Fruit fly (Drosophila melanogaster) whole organism, embryonic: ENCODE results near the gene Scm.
A peak's percentile ranks its signal among the peaks of the same experiment; 100 is the strongest.

Experiments
- Antp ChIP-seq: fragments of 200-800 bp; sonication (Bioruptor generic); optimal IDR thresholded peaks from 3 replicates; lab custom pipeline; 2016; ENCODE audit warnings: missing biosample characterization, missing genetic modification characterization
- Asciz ChIP-seq: fragments of 200-800 bp; sonication (Bioruptor generic); optimal IDR thresholded peaks from 2 replicates; lab custom pipeline; 2017; ENCODE audit warnings: missing biosample characterization, mild to moderate bottlenecking, missing genetic modification characterization, missing genetic modification reagents
- CG11398 ChIP-seq: fragments of 200-800 bp; sonication (Bioruptor generic); optimal IDR thresholded peaks from 2 replicates; lab custom pipeline; 2016; ENCODE audit warnings: missing biosample characterization, missing genetic modification characterization
- CG11456 ChIP-seq: fragments of 200-800 bp; sonication (Bioruptor generic); IDR thresholded peaks from 3 replicates; pipeline ENCODE4 v1.3.6; 2022; ENCODE audit warnings: missing biosample characterization, missing genetic modification characterization
- CG14441 ChIP-seq: fragments of 200-800 bp; sonication (Bioruptor generic); IDR thresholded peaks from 2 replicates; pipeline ENCODE4 v1.3.6; 2022; ENCODE audit warnings: missing biosample characterization, missing genetic modification characterization
- CG14667 ChIP-seq: fragments of 200-800 bp; sonication (Bioruptor generic); IDR thresholded peaks from 2 replicates; pipeline ENCODE4 v1.3.6; 2022; ENCODE audit warnings: missing biosample characterization, missing genetic modification characterization
- CG15011 ChIP-seq: fragments of 200-800 bp; sonication (Bioruptor generic); optimal IDR thresholded peaks from 3 replicates; lab custom pipeline; 2018; ENCODE audit warnings: missing biosample characterization, mild to moderate bottlenecking, missing genetic modification characterization
- CG15601 ChIP-seq: fragments of 200-800 bp; sonication (Bioruptor generic); optimal IDR thresholded peaks from 3 replicates; lab custom pipeline; 2019; ENCODE audit warnings: missing biosample characterization, mild to moderate bottlenecking, missing genetic modification characterization, moderate library complexity
- CG1602 ChIP-seq: fragments of 200-800 bp; sonication (Bioruptor generic); optimal IDR thresholded peaks from 3 replicates; lab custom pipeline; 2016; ENCODE audit warnings: missing biosample characterization, missing genetic modification characterization
- CG1603 ChIP-seq: fragments of 200-800 bp; sonication (Bioruptor generic); optimal IDR thresholded peaks from 2 replicates; lab custom pipeline; 2019; ENCODE audit warnings: missing biosample characterization, mild to moderate bottlenecking, missing genetic modification characterization, moderate library complexity
- CG16779 ChIP-seq: fragments of 200-800 bp; sonication (Bioruptor generic); IDR thresholded peaks from 2 replicates; pipeline ENCODE4 v1.3.6; 2022; ENCODE audit warnings: missing biosample characterization, missing genetic modification characterization
- CG17359 ChIP-seq: fragments of 200-800 bp; sonication (Bioruptor generic); optimal IDR thresholded peaks from 3 replicates; lab custom pipeline; 2018; ENCODE audit warnings: missing biosample characterization, mild to moderate bottlenecking, missing genetic modification characterization, moderate library complexity
- CG30431 ChIP-seq: fragments of 200-800 bp; sonication (Bioruptor generic); optimal IDR thresholded peaks from 2 replicates; lab custom pipeline; 2017; ENCODE audit warnings: missing biosample characterization, missing genetic modification characterization
- CG31365 ChIP-seq: fragments of 200-800 bp; sonication (Bioruptor generic); optimal IDR thresholded peaks from 2 replicates; lab custom pipeline; 2018; ENCODE audit warnings: missing biosample characterization, mild to moderate bottlenecking, missing genetic modification characterization
- CG31441 ChIP-seq: fragments of 200-800 bp; sonication (Bioruptor generic); IDR thresholded peaks from 2 replicates; pipeline ENCODE4 v1.3.6; 2022; ENCODE audit warnings: missing biosample characterization, missing genetic modification characterization
- CG5245 ChIP-seq: fragments of 200-800 bp; sonication (Bioruptor generic); optimal IDR thresholded peaks from 3 replicates; lab custom pipeline; 2016; ENCODE audit warnings: missing biosample characterization, missing genetic modification characterization
- CG6689 ChIP-seq: fragments of 200-800 bp; sonication (Bioruptor generic); IDR thresholded peaks from 2 replicates; pipeline ENCODE4 v1.3.6; 2022; ENCODE audit warnings: missing biosample characterization, missing genetic modification characterization
- CG7357 ChIP-seq: fragments of 200-800 bp; sonication (Bioruptor generic); IDR thresholded peaks from 3 replicates; pipeline ENCODE4 v1.3.6; 2022; ENCODE audit warnings: missing biosample characterization, missing genetic modification characterization
- CG7928 ChIP-seq: fragments of 200-800 bp; sonication (Bioruptor generic); optimal IDR thresholded peaks from 2 replicates; lab custom pipeline; 2017; ENCODE audit warnings: missing biosample characterization, mild to moderate bottlenecking, missing genetic modification characterization
- CG7987 ChIP-seq: fragments of 200-800 bp; sonication (Bioruptor generic); optimal IDR thresholded peaks from 2 replicates; lab custom pipeline; 2018; ENCODE audit warnings: missing biosample characterization, mild to moderate bottlenecking, missing genetic modification characterization, moderate library complexity
- CkIIα-i1 ChIP-seq: fragments of 200-800 bp; sonication (Bioruptor generic); IDR thresholded peaks from 2 replicates; pipeline ENCODE4 v1.3.6; 2022; ENCODE audit warnings: missing biosample characterization, missing genetic modification characterization
- CrebB ChIP-seq: fragments of 200-800 bp; sonication (Bioruptor generic); optimal IDR thresholded peaks from 3 replicates; lab custom pipeline; 2018; ENCODE audit warnings: missing biosample characterization, mild to moderate bottlenecking, missing genetic modification characterization
- Eip74EF ChIP-seq, 2 experiments: fragments of 200-800 bp in 1 of 2; fragments of >200 bp in 1 of 2; sonication (Bioruptor generic) in 1 of 2; optimal IDR thresholded peaks; 2 replicates each; lab custom pipeline; 2017 to 2019; ENCODE audit warnings: missing biosample characterization in 2 of 2, missing genetic modification characterization in 2 of 2, mild to moderate bottlenecking in 1 of 2, moderate library complexity in 1 of 2
- Gsc ChIP-seq: fragments of 200-800 bp; sonication (Bioruptor generic); IDR thresholded peaks from 2 replicates; pipeline ENCODE4 v1.3.6; 2022; ENCODE audit warnings: missing biosample characterization, missing genetic modification characterization
- Hr39 ChIP-seq: fragments of >200 bp; optimal IDR thresholded peaks from 2 replicates; lab custom pipeline; 2017
- Hr51 ChIP-seq, 2 experiments: fragments of 200-800 bp; sonication (Bioruptor generic); optimal IDR thresholded peaks; 2 replicates in 1 of 2; 3 replicates in 1 of 2; lab custom pipeline; 2016 to 2018; ENCODE audit warnings: missing biosample characterization in 2 of 2, missing genetic modification characterization in 2 of 2, mild to moderate bottlenecking in 1 of 2, moderate library complexity in 1 of 2
- Side ChIP-seq: fragments of 200-800 bp; sonication (Bioruptor generic); optimal IDR thresholded peaks from 2 replicates; lab custom pipeline; 2016; ENCODE audit warnings: missing biosample characterization, missing genetic modification characterization
- Trl ChIP-seq, 3 experiments: fragments of >200 bp in 2 of 3; fragments of 200-800 bp in 1 of 3; sonication (Bioruptor generic) in 1 of 3; optimal IDR thresholded peaks; 2 replicates in 1 of 3; 3 replicates in 2 of 3; lab custom pipeline; 2016 to 2017; ENCODE audit warnings: missing biosample characterization in 1 of 3, missing genetic modification characterization in 1 of 3
- bab2 ChIP-seq: fragments of 200-800 bp; sonication (Bioruptor generic); optimal IDR thresholded peaks from 2 replicates; lab custom pipeline; 2016; ENCODE audit warnings: missing biosample characterization, missing genetic modification characterization
- caup ChIP-seq: fragments of 200-800 bp; sonication (Bioruptor generic); optimal IDR thresholded peaks from 3 replicates; lab custom pipeline; 2017; ENCODE audit warnings: missing biosample characterization, mild to moderate bottlenecking, missing genetic modification characterization, moderate library complexity; ENCODE audit not compliant: severe bottlenecking
- disco-r ChIP-seq: fragments of 200-800 bp; sonication (Bioruptor generic); optimal IDR thresholded peaks from 2 replicates; lab custom pipeline; 2016; ENCODE audit warnings: missing biosample characterization, missing genetic modification characterization
- dmrt11E ChIP-seq: fragments of 200-800 bp; sonication (Bioruptor generic); optimal IDR thresholded peaks from 3 replicates; lab custom pipeline; 2018; ENCODE audit warnings: missing biosample characterization, mild to moderate bottlenecking, missing genetic modification characterization, moderate library complexity
- ewg ChIP-seq: fragments of 200-800 bp; sonication (Bioruptor generic); optimal IDR thresholded peaks from 3 replicates; lab custom pipeline; 2017; ENCODE audit warnings: mild to moderate bottlenecking, missing biosample characterization, missing genetic modification reagents, missing genetic modification characterization
- fd64A ChIP-seq: fragments of 200-800 bp; sonication (Bioruptor generic); optimal IDR thresholded peaks from 3 replicates; lab custom pipeline; 2018; ENCODE audit warnings: missing biosample characterization, mild to moderate bottlenecking, missing genetic modification characterization
- gem ChIP-seq: fragments of 200-800 bp; sonication (Bioruptor generic); optimal IDR thresholded peaks from 2 replicates; lab custom pipeline; 2019; ENCODE audit warnings: missing biosample characterization, mild to moderate bottlenecking, missing genetic modification characterization, moderate library complexity
- grn ChIP-seq: fragments of 200-800 bp; sonication (Bioruptor generic); optimal IDR thresholded peaks from 3 replicates; lab custom pipeline; 2017; ENCODE audit warnings: missing biosample characterization, missing genetic modification characterization
- ind ChIP-seq: fragments of 200-800 bp; sonication (Bioruptor generic); optimal IDR thresholded peaks from 3 replicates; lab custom pipeline; 2016; ENCODE audit warnings: missing biosample characterization, missing genetic modification characterization
- lilli ChIP-seq: fragments of 200-800 bp; sonication (Bioruptor generic); optimal IDR thresholded peaks from 3 replicates; lab custom pipeline; 2016; ENCODE audit warnings: missing biosample characterization, missing genetic modification characterization
- lmd ChIP-seq: fragments of 200-800 bp; sonication (Bioruptor generic); IDR thresholded peaks from 2 replicates; pipeline ENCODE4 v1.3.6; 2022; ENCODE audit warnings: missing biosample characterization, missing genetic modification characterization
- lov ChIP-seq, 2 experiments: fragments of 200-800 bp in 1 of 2; fragments of >200 bp in 1 of 2; sonication (Bioruptor generic) in 1 of 2; IDR thresholded peaks in 1 of 2; optimal IDR thresholded peaks in 1 of 2; 2 replicates in 1 of 2; 3 replicates in 1 of 2; pipeline versions ENCODE4 v1.3.6 to Lab custom; 2017 to 2022; ENCODE audit warnings: missing biosample characterization in 1 of 2, missing genetic modification characterization in 1 of 2
- mam ChIP-seq: fragments of 200-800 bp; sonication (Bioruptor generic); optimal IDR thresholded peaks from 3 replicates; lab custom pipeline; 2016; ENCODE audit warnings: missing biosample characterization, missing genetic modification characterization
- mld ChIP-seq: fragments of 200-800 bp; sonication (Bioruptor generic); IDR thresholded peaks from 3 replicates; pipeline ENCODE4 v1.3.6; 2022; ENCODE audit warnings: missing biosample characterization, missing genetic modification characterization; ENCODE audit not compliant: partially characterized antibody
- org-1 ChIP-seq: fragments of 200-800 bp; sonication (Bioruptor generic); optimal IDR thresholded peaks from 2 replicates; lab custom pipeline; 2017; ENCODE audit warnings: missing biosample characterization, missing genetic modification characterization
- otp ChIP-seq: fragments of 200-800 bp; sonication (Bioruptor generic); IDR thresholded peaks from 3 replicates; pipeline ENCODE4, ENCODE4 v1.3.6; 2022; ENCODE audit warnings: missing biosample characterization, missing genetic modification characterization
- rib ChIP-seq: fragments of 200-800 bp; sonication (Bioruptor generic); IDR thresholded peaks from 2 replicates; pipeline ENCODE4 v1.3.6; 2022; ENCODE audit warnings: missing biosample characterization, missing genetic modification characterization
- shn ChIP-seq: fragments of 200-800 bp; sonication (Bioruptor generic); optimal IDR thresholded peaks from 3 replicates; lab custom pipeline; 2016; ENCODE audit warnings: missing biosample characterization, missing genetic modification characterization
- tap ChIP-seq: fragments of 200-800 bp; optimal IDR thresholded peaks from 3 replicates; lab custom pipeline; 2019; ENCODE audit warnings: missing biosample characterization, mild to moderate bottlenecking, missing genetic modification characterization, moderate library complexity
- trem ChIP-seq: fragments of 200-800 bp; optimal IDR thresholded peaks from 3 replicates; lab custom pipeline; 2019; ENCODE audit warnings: missing biosample characterization, mild to moderate bottlenecking, missing genetic modification characterization, moderate library complexity
- trh ChIP-seq: fragments of 200-800 bp; sonication (Bioruptor generic); optimal IDR thresholded peaks from 2 replicates; lab custom pipeline; 2016; ENCODE audit warnings: missing biosample characterization, missing genetic modification characterization
- unpg ChIP-seq: fragments of 200-800 bp; sonication (Bioruptor generic); optimal IDR thresholded peaks from 3 replicates; lab custom pipeline; 2018; ENCODE audit warnings: missing biosample characterization, mild to moderate bottlenecking, missing genetic modification characterization, moderate library complexity

The Scm gene

DNA sequence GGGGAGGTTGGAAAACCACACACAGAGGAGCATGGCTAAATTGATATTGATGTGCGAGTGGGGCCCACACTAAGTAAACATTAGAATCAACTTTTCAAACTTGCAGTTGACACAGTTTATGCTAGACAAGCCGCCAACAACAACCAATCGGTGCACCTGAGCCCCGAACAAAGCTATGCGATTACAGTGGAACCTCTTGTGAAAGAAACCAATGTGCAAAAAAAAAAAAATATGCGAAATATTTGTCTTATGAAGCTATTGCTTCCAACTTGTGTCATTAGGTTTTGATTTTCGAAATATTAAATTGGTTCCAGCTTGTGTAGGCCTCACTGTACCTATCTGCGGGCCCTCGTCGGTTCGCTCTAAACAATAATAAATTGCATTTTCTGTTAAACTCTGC lies 19.1 kb downstream of the Scm start (continued):
- TF ChIP-seq CG11456 (GFP tag; lab: Robert Waterston, UW) (peak; percentile 79; the same call in 2 of the 3 replicates), Asciz (GFP tag; lab: Kevin White, UChicago) (peak; percentile 71), CG1602 (GFP tag; lab: Kevin White, UChicago) (peak; percentile 66), grn (no peak), trem (peak; percentile 15), CG16779 (GFP tag; lab: Robert Waterston, UW) (no peak), CrebB (tag; lab: Kevin White, UChicago) (peak; percentile 57), CG1603 (tag; lab: Kevin White, UChicago) (peak; percentile 87), dmrt11E (tag; lab: Kevin White, UChicago) (peak; percentile 66), CG17359 (tag; lab: Kevin White, UChicago) (peak; percentile 83), otp (peak; percentile 74), lmd (GFP tag; lab: Robert Waterston, UW) (peak; percentile 84), lov (optimal IDR thresholded peaks at IDR 0.05; lab: Kevin White, UChicago) (no peak), lov (GFP tag; IDR thresholded peaks at IDR 0.05; lab: Robert Waterston, UW) (peak; percentile 81; the same call in 2 of the 3 replicates), CG7987 (GFP tag; lab: Kevin White, UChicago) (no peak), Hr39 (lab: Kevin White, UChicago) (no peak), CG5245 (GFP tag; lab: Kevin White, UChicago) (peak; percentile 79), CG7928 (GFP tag; lab: Kevin White, UChicago) (no peak), Trl (optimal IDR thresholded peaks at IDR 0.05; lab: Kevin White, UChicago) (no peak), Trl (GFP tag; optimal IDR thresholded peaks at IDR 0.05; lab: Kevin White, UChicago) (peak; percentile 66), bab2 (peak; percentile 76), Eip74EF (GFP tag; optimal IDR thresholded peaks at IDR 0.05; lab: Kevin White, UChicago) (peak in 1 of 2 experiments; percentile 48), CG14441 (GFP tag; lab: Robert Waterston, UW) (peak; percentile 79), tap (tag; lab: Kevin White, UChicago) (peak; percentile 58), caup (GFP tag; lab: Kevin White, UChicago) (peak; percentile 45), CG15601 (tag; lab: Kevin White, UChicago) (peak; percentile 62), CG15011 (GFP tag; lab: Kevin White, UChicago) (no peak), rib (no peak), Side (GFP tag; lab: Kevin White, UChicago) (peak; percentile 66), shn (peak; percentile 46), mld (GFP tag; lab: Robert Waterston, UW) (no peak), CG31441 (GFP tag; lab: Robert Waterston, UW) (peak; percentile 77), CkIIα-i1 (GFP tag; lab: Robert Waterston, UW) (0 out of 2 replicates have a peak, but pooled peaks have one; percentile 17), CG31365 (tag; lab: Kevin White, UChicago) (peak; percentile 27), Hr51 (GFP tag; optimal IDR thresholded peaks at IDR 0.05; lab: Kevin White, UChicago) (peak in 1 of 2 experiments; percentile 67), CG11398 (GFP tag; lab: Kevin White, UChicago) (peak; percentile 51), org-1 (peak; percentile 72), CG7357 (peak; percentile 57; the same call in 1 of the 3 replicates), ind (peak; percentile 81), unpg (peak; percentile 76), trh (GFP tag; lab: Kevin White, UChicago) (peak; percentile 23), lilli (GFP tag; lab: Kevin White, UChicago) (peak; percentile 73), disco-r (GFP tag; lab: Kevin White, UChicago) (peak; percentile 30), Antp (GFP tag; lab: Kevin White, UChicago) (peak; percentile 75), mam (peak; percentile 63), gem (tag; lab: Kevin White, UChicago) (peak; percentile 80), CG30431 (peak; percentile 63), fd64A (GFP tag; lab: Kevin White, UChicago) (peak; percentile 60), CG14667 (GFP tag; lab: Robert Waterston, UW) (peak; percentile 50), ewg (GFP tag; lab: Kevin White, UChicago) (peak; percentile 64), Gsc (peak; percentile 64), CG6689 (GFP tag; lab: Robert Waterston, UW) (peak; percentile 78)
